Fruit fly (Drosophila melanogaster) whole organism, embryonic: Measurements from ENCODE around the gene Atox1.
A peak's percentile ranks its signal among the peaks of the same experiment; 100 is the strongest.

Source experiments
- Abd-B ChIP-seq: fragments of 200-800 bp; sonication (Bioruptor generic); optimal IDR thresholded peaks from 2 replicates; lab custom pipeline; 2018; ENCODE audit warnings: missing biosample characterization, mild to moderate bottlenecking, missing genetic modification characterization, moderate library complexity
- Blimp-1 ChIP-seq: fragments of 200-800 bp; sonication (Bioruptor generic); optimal IDR thresholded peaks from 3 replicates; lab custom pipeline; 2018; ENCODE audit warnings: missing biosample characterization, missing genetic modification characterization, mild to moderate bottlenecking, moderate library complexity, missing genetic modification reagents
- CG12391 ChIP-seq: fragments of 200-800 bp; sonication (Bioruptor generic); optimal IDR thresholded peaks from 3 replicates; lab custom pipeline; 2018; ENCODE audit warnings: missing biosample characterization, mild to moderate bottlenecking, missing genetic modification characterization, moderate library complexity
- CG12942 ChIP-seq: fragments of 200-800 bp; sonication (Bioruptor generic); optimal IDR thresholded peaks from 3 replicates; lab custom pipeline; 2016; ENCODE audit warnings: missing biosample characterization, missing genetic modification characterization
- CG13624 ChIP-seq: fragments of 200-800 bp; sonication (Bioruptor generic); optimal IDR thresholded peaks from 2 replicates; lab custom pipeline; 2016; ENCODE audit warnings: missing biosample characterization, missing genetic modification characterization
- CG14014 ChIP-seq: fragments of 200-800 bp; sonication (Bioruptor generic); IDR thresholded peaks from 2 replicates; pipeline ENCODE4 v1.3.6; 2022; ENCODE audit warnings: missing biosample characterization, missing genetic modification characterization
- CG17912 ChIP-seq: fragments of 200-800 bp; sonication (Bioruptor generic); optimal IDR thresholded peaks from 2 replicates; lab custom pipeline; 2018; ENCODE audit warnings: missing biosample characterization, mild to moderate bottlenecking, missing genetic modification characterization
- CG18011 ChIP-seq: fragments of 200-800 bp; sonication (Bioruptor generic); optimal IDR thresholded peaks from 2 replicates; lab custom pipeline; 2017; ENCODE audit warnings: missing biosample characterization, missing genetic modification characterization, mild to moderate bottlenecking, moderate library complexity, missing genotype
- CG3163 ChIP-seq: fragments of 200-800 bp; sonication (Bioruptor generic); optimal IDR thresholded peaks from 3 replicates; lab custom pipeline; 2016; ENCODE audit warnings: missing biosample characterization, missing genetic modification characterization
- CG3407 ChIP-seq: fragments of 200-800 bp; sonication (Bioruptor generic); optimal IDR thresholded peaks from 2 replicates; lab custom pipeline; 2018; ENCODE audit warnings: missing biosample characterization, mild to moderate bottlenecking, missing genetic modification characterization
- CG34376 ChIP-seq: fragments of 200-800 bp; sonication (Bioruptor generic); optimal IDR thresholded peaks from 2 replicates; lab custom pipeline; 2018; ENCODE audit warnings: missing biosample characterization, mild to moderate bottlenecking, missing genetic modification characterization
- CG34422 ChIP-seq: fragments of 200-800 bp; sonication (Bioruptor generic); IDR thresholded peaks from 3 replicates; pipeline ENCODE4 v1.3.6; 2022; ENCODE audit warnings: missing biosample characterization, missing genetic modification characterization
- CG7357 ChIP-seq: fragments of 200-800 bp; sonication (Bioruptor generic); IDR thresholded peaks from 3 replicates; pipeline ENCODE4 v1.3.6; 2022; ENCODE audit warnings: missing biosample characterization, missing genetic modification characterization
- CG7556 ChIP-seq: fragments of 200-800 bp; sonication (Bioruptor generic); optimal IDR thresholded peaks from 2 replicates; lab custom pipeline; 2017; ENCODE audit warnings: missing biosample characterization, mild to moderate bottlenecking, missing genetic modification characterization
- Dbx ChIP-seq: fragments of 200-800 bp; sonication (Bioruptor generic); IDR thresholded peaks from 3 replicates; pipeline ENCODE4 v1.3.6; 2022; ENCODE audit warnings: missing biosample characterization, missing genetic modification characterization
- Dp ChIP-seq: fragments of 200-800 bp; sonication (Bioruptor generic); optimal IDR thresholded peaks from 2 replicates; lab custom pipeline; 2018; ENCODE audit warnings: missing biosample characterization, mild to moderate bottlenecking, missing genetic modification characterization, moderate library complexity
- H2.0 ChIP-seq: fragments of 200-800 bp; sonication (Bioruptor generic); IDR thresholded peaks from 2 replicates; pipeline ENCODE4 v1.3.6; 2022; ENCODE audit warnings: missing biosample characterization, missing genetic modification characterization
- HLH3B ChIP-seq: fragments of 200-800 bp; sonication (Bioruptor generic); IDR thresholded peaks from 2 replicates; pipeline ENCODE4 v1.3.6; 2022; ENCODE audit warnings: missing biosample characterization, missing genetic modification characterization
- Hr51 ChIP-seq, 2 experiments: fragments of 200-800 bp; sonication (Bioruptor generic); optimal IDR thresholded peaks; 2 replicates in 1 of 2; 3 replicates in 1 of 2; lab custom pipeline; 2016 to 2018; ENCODE audit warnings: missing biosample characterization in 2 of 2, missing genetic modification characterization in 2 of 2, mild to moderate bottlenecking in 1 of 2, moderate library complexity in 1 of 2
- Hsf ChIP-seq: fragments of 200-800 bp; sonication (Bioruptor generic); optimal IDR thresholded peaks from 3 replicates; lab custom pipeline; 2016; ENCODE audit warnings: missing biosample characterization, missing genetic modification characterization
- Jarid2 ChIP-seq: fragments of 200-800 bp; sonication (Bioruptor generic); optimal IDR thresholded peaks from 3 replicates; lab custom pipeline; 2017; ENCODE audit warnings: mild to moderate bottlenecking, missing biosample characterization, missing genetic modification reagents, missing genetic modification characterization
- Mes4 ChIP-seq: fragments of 200-800 bp; sonication (Bioruptor generic); optimal IDR thresholded peaks from 2 replicates; lab custom pipeline; 2016; ENCODE audit warnings: missing biosample characterization, missing genetic modification characterization
- PHDP ChIP-seq: fragments of 200-800 bp; sonication (Bioruptor generic); optimal IDR thresholded peaks from 3 replicates; lab custom pipeline; 2018; ENCODE audit warnings: missing biosample characterization, mild to moderate bottlenecking, missing genetic modification characterization, moderate library complexity
- Sin3A ChIP-seq: fragments of >200 bp; optimal IDR thresholded peaks from 2 replicates; lab custom pipeline; 2018
- Sry-δ ChIP-seq: fragments of 200-800 bp; sonication (Bioruptor generic); optimal IDR thresholded peaks from 2 replicates; lab custom pipeline; 2016; ENCODE audit warnings: missing biosample characterization, missing genetic modification characterization
- Trl ChIP-seq, 3 experiments: fragments of >200 bp in 2 of 3; fragments of 200-800 bp in 1 of 3; sonication (Bioruptor generic) in 1 of 3; optimal IDR thresholded peaks; 2 replicates in 1 of 3; 3 replicates in 2 of 3; lab custom pipeline; 2016 to 2017; ENCODE audit warnings: missing biosample characterization in 1 of 3, missing genetic modification characterization in 1 of 3
- YL-1 ChIP-seq: fragments of 200-800 bp; sonication (Bioruptor generic); optimal IDR thresholded peaks from 3 replicates; lab custom pipeline; 2017; ENCODE audit warnings: missing biosample characterization, mild to moderate bottlenecking, missing genetic modification characterization
- cato ChIP-seq: fragments of 200-800 bp; sonication (Bioruptor generic); optimal IDR thresholded peaks from 2 replicates; lab custom pipeline; 2016; ENCODE audit warnings: missing biosample characterization, missing genetic modification characterization, borderline replicate concordance
- chif ChIP-seq, 2 experiments: fragments of 200-800 bp; sonication (Bioruptor generic); optimal IDR thresholded peaks; 3 replicates each; lab custom pipeline; 2016; ENCODE audit warnings: missing biosample characterization in 2 of 2, missing genetic modification characterization in 2 of 2
- ci ChIP-seq: fragments of 200-800 bp; sonication (Bioruptor generic); IDR thresholded peaks from 3 replicates; pipeline ENCODE4 v1.3.6; 2022; ENCODE audit warnings: missing biosample characterization, missing genetic modification characterization
- cwo ChIP-seq: fragments of 200-800 bp; sonication (Bioruptor generic); optimal IDR thresholded peaks from 3 replicates; lab custom pipeline; 2017; ENCODE audit warnings: missing biosample characterization, missing genetic modification characterization, mild to moderate bottlenecking, moderate library complexity, missing genetic modification reagents
- dpn ChIP-seq, 2 experiments: fragments of 200-800 bp; sonication (Bioruptor generic); optimal IDR thresholded peaks; 3 replicates each; lab custom pipeline; 2016; ENCODE audit warnings: missing biosample characterization in 2 of 2, missing genetic modification characterization in 2 of 2
- esg ChIP-seq: fragments of 200-800 bp; sonication (Bioruptor generic); conservative IDR thresholded peaks from 2 replicates; pipeline ENCODE4 v1.3.6; 2022; ENCODE audit warnings: missing biosample characterization, missing genetic modification characterization
- ewg ChIP-seq: fragments of 200-800 bp; sonication (Bioruptor generic); optimal IDR thresholded peaks from 3 replicates; lab custom pipeline; 2017; ENCODE audit warnings: mild to moderate bottlenecking, missing biosample characterization, missing genetic modification reagents, missing genetic modification characterization
- exex ChIP-seq: fragments of 200-800 bp; sonication (Bioruptor generic); optimal IDR thresholded peaks from 4 replicates; lab custom pipeline; 2018; ENCODE audit warnings: missing biosample characterization, mild to moderate bottlenecking, missing genetic modification characterization, moderate library complexity
- gem ChIP-seq: fragments of 200-800 bp; sonication (Bioruptor generic); optimal IDR thresholded peaks from 2 replicates; lab custom pipeline; 2019; ENCODE audit warnings: missing biosample characterization, mild to moderate bottlenecking, missing genetic modification characterization, moderate library complexity
- gfzf ChIP-seq: fragments of 200-800 bp; sonication (Bioruptor generic); optimal IDR thresholded peaks from 2 replicates; lab custom pipeline; 2016; ENCODE audit warnings: missing biosample characterization, mild to moderate bottlenecking, missing genetic modification characterization, moderate library complexity
- gt ChIP-seq: fragments of 200-800 bp; sonication (Bioruptor generic); IDR thresholded peaks from 2 replicates; pipeline ENCODE4 v1.3.6; 2022; ENCODE audit warnings: missing biosample characterization, missing genetic modification characterization
- her ChIP-seq: fragments of 200-800 bp; sonication (Bioruptor generic); optimal IDR thresholded peaks from 2 replicates; lab custom pipeline; 2016; ENCODE audit warnings: missing biosample characterization, missing genetic modification characterization
- lab ChIP-seq: fragments of 200-800 bp; sonication (Bioruptor generic); optimal IDR thresholded peaks from 3 replicates; lab custom pipeline; 2017; ENCODE audit warnings: missing biosample characterization, missing genetic modification characterization, mild to moderate bottlenecking, moderate library complexity, missing genetic modification reagents
- lov ChIP-seq, 2 experiments: fragments of 200-800 bp in 1 of 2; fragments of >200 bp in 1 of 2; sonication (Bioruptor generic) in 1 of 2; IDR thresholded peaks in 1 of 2; optimal IDR thresholded peaks in 1 of 2; 2 replicates in 1 of 2; 3 replicates in 1 of 2; pipeline versions ENCODE4 v1.3.6 to Lab custom; 2017 to 2022; ENCODE audit warnings: missing biosample characterization in 1 of 2, missing genetic modification characterization in 1 of 2
- maf-S ChIP-seq: fragments of 200-800 bp; sonication (Bioruptor generic); optimal IDR thresholded peaks from 2 replicates; lab custom pipeline; 2016; ENCODE audit warnings: missing biosample characterization, missing genetic modification characterization
- oc ChIP-seq: fragments of 200-800 bp; sonication (Bioruptor generic); optimal IDR thresholded peaks from 2 replicates; lab custom pipeline; 2018; ENCODE audit warnings: missing biosample characterization, mild to moderate bottlenecking, missing genetic modification characterization, moderate library complexity
- pzg ChIP-seq: fragments of 200-800 bp; sonication (Bioruptor generic); optimal IDR thresholded peaks from 3 replicates; lab custom pipeline; 2018; ENCODE audit warnings: missing biosample characterization, mild to moderate bottlenecking, missing genetic modification characterization, moderate library complexity
- repo ChIP-seq: fragments of 200-800 bp; sonication (Bioruptor generic); optimal IDR thresholded peaks from 2 replicates; lab custom pipeline; 2016; ENCODE audit warnings: missing biosample characterization, missing genetic modification characterization
- row ChIP-seq: fragments of 200-800 bp; sonication (Bioruptor generic); IDR thresholded peaks from 3 replicates; pipeline ENCODE4 v1.3.6; 2022; ENCODE audit warnings: missing biosample characterization, missing genetic modification characterization
- sens ChIP-seq: fragments of 200-800 bp; sonication (Bioruptor generic); peaks from one replicate; lab custom pipeline; 2016; ENCODE audit warnings: missing biosample characterization, missing genetic modification characterization
- tup ChIP-seq: fragments of 200-800 bp; sonication (Bioruptor generic); optimal IDR thresholded peaks from 2 replicates; lab custom pipeline; 2016; ENCODE audit warnings: missing biosample characterization, mild to moderate bottlenecking, missing genetic modification characterization, moderate library complexity
- zen ChIP-seq: fragments of 200-800 bp; sonication (Bioruptor generic); optimal IDR thresholded peaks from 3 replicates; lab custom pipeline; 2018; ENCODE audit warnings: missing biosample characterization, mild to moderate bottlenecking, missing genetic modification characterization, moderate library complexity

Gene Atox1

dm6 chr3L:21640815-21641214 lies at the start of gene Atox1 (continued):
- peak; percentile 43; the same call in 1 of the 2 replicates for TF ChIP-seq H2.0 (GFP tag; lab: Robert Waterston, UW)
- TF ChIP-seq zen (tag; lab: Kevin White, UChicago), result peak; percentile 47
- TF ChIP-seq Hr51 (GFP tag; optimal IDR thresholded peaks at IDR 0.05; lab: Kevin White, UChicago), result peak in 1 of 2 experiments; percentile 36
- no peak for TF ChIP-seq CG18011
- peak; percentile 29 for TF ChIP-seq PHDP
- peak; percentile 27 for TF ChIP-seq CG34376 (GFP tag; lab: Kevin White, UChicago)
- TF ChIP-seq Mes4, result no peak
- peak; percentile 96 for TF ChIP-seq pzg (GFP tag; lab: Kevin White, UChicago)
- TF ChIP-seq Sin3A (lab: Kevin White, UChicago), result peak; percentile 0
- TF ChIP-seq gt (GFP tag; lab: Robert Waterston, UW), result no peak
- TF ChIP-seq gem (tag; lab: Kevin White, UChicago), result no peak
- TF ChIP-seq gfzf (GFP tag; lab: Kevin White, UChicago), result peak; percentile 99
- TF ChIP-seq CG7357 (GFP tag; lab: Robert Waterston, UW), result no peak
- no peak for TF ChIP-seq tup
- 0 out of 2 replicates have a peak, but pooled peaks have one; percentile 23 for TF ChIP-seq CG14014 (GFP tag; lab: Robert Waterston, UW)
- no peak for TF ChIP-seq oc (tag; lab: Kevin White, UChicago)
- peak; percentile 72 for TF ChIP-seq CG17912 (GFP tag; lab: Kevin White, UChicago)
- TF ChIP-seq CG13624 (GFP tag; lab: Kevin White, UChicago), result peak; percentile 66
- TF ChIP-seq HLH3B (GFP tag; lab: Robert Waterston, UW), result peak; percentile 38; the same call in 1 of the 2 replicates
- no peak for TF ChIP-seq CG3407 (GFP tag; lab: Kevin White, UChicago)
- TF ChIP-seq esg, result no peak
- peak; percentile 78 for TF ChIP-seq sens (GFP tag; lab: Kevin White, UChicago)
- TF ChIP-seq Jarid2 (GFP tag; lab: Kevin White, UChicago), result peak; percentile 21
- no peak for TF ChIP-seq cwo (GFP tag; lab: Kevin White, UChicago)
- TF ChIP-seq lab (GFP tag; lab: Kevin White, UChicago), result peak; percentile 47
- TF ChIP-seq CG12391, result peak; percentile 35
- no peak for TF ChIP-seq CG7556 (GFP tag; lab: Kevin White, UChicago)
- TF ChIP-seq CG3163 (GFP tag; lab: Kevin White, UChicago), result peak; percentile 27
- TF ChIP-seq row, result peak; percentile 23; the same call in 1 of the 3 replicates
- TF ChIP-seq maf-S (GFP tag; lab: Kevin White, UChicago), result no peak
- TF ChIP-seq ewg (GFP tag; lab: Kevin White, UChicago), result peak; percentile 22
- TF ChIP-seq chif (GFP tag; optimal IDR thresholded peaks at IDR 0.05; lab: Kevin White, UChicago), result peak in 1 of 2 experiments; percentile 33
- TF ChIP-seq Trl (optimal IDR thresholded peaks at IDR 0.05; lab: Kevin White, UChicago), result no peak
- TF ChIP-seq Trl (GFP tag; optimal IDR thresholded peaks at IDR 0.05; lab: Kevin White, UChicago), result peak; percentile 32
- peak; percentile 30 for TF ChIP-seq her (GFP tag; lab: Kevin White, UChicago)
- TF ChIP-seq CG12942, result no peak
- peak; percentile 69; the same call in 2 of the 3 replicates for TF ChIP-seq Dbx
- TF ChIP-seq lov (optimal IDR thresholded peaks at IDR 0.05; lab: Kevin White, UChicago), result no peak
- 0 out of 3 replicates have a peak, but pooled peaks have one; percentile 25 for TF ChIP-seq lov (GFP tag; IDR thresholded peaks at IDR 0.05; lab: Robert Waterston, UW)
- no peak for TF ChIP-seq exex (tag; lab: Kevin White, UChicago)
- TF ChIP-seq Blimp-1 (GFP tag; lab: Kevin White, UChicago), result no peak
- TF ChIP-seq YL-1 (GFP tag; lab: Kevin White, UChicago), result peak; percentile 53
- peak; percentile 78; the same call in 2 of the 3 replicates for TF ChIP-seq ci
- TF ChIP-seq CG34422 (GFP tag; lab: Robert Waterston, UW), result peak; percentile 62; the same call in 1 of the 3 replicates
- peak; percentile 54 for TF ChIP-seq Sry-δ
- no peak for TF ChIP-seq cato (GFP tag; lab: Kevin White, UChicago)
- peak; percentile 99 for TF ChIP-seq Dp (GFP tag; lab: Kevin White, UChicago)
- peak; percentile 16 for TF ChIP-seq Hsf (GFP tag; lab: Kevin White, UChicago)
- peak; percentile 5 for TF ChIP-seq repo (GFP tag; lab: Kevin White, UChicago)
- peak; percentile 15 to 35 for TF ChIP-seq dpn (GFP tag; optimal IDR thresholded peaks at IDR 0.05; lab: Kevin White, UChicago)
- TF ChIP-seq Abd-B (GFP tag; lab: Kevin White, UChicago), result peak; percentile 80
